Worm (Caenorhabditis elegans): ENCODE results near the gene set-14.
A peak's percentile ranks its signal among the peaks of the same experiment; 100 is the strongest.

The set-14 gene

DNA sequence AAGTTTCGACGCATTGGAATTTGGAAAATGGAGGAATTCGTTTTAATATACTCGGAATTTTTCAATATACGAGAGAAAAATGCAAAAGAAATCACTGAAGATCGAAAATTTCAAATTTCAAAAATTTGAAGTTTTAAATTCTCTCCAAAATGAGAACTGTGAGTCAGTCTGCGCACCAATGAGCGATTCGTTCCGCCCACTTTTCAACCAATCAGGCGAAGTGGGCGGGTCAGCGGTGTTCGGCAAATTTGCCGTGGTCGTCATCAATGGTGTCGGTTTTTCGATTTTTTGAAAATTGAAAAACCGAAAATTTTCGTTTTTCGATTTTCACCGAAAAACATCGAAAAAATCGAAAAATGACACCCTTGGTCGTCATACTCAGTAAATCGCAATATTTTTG, 42.5 kb upstream of the set-14 start:
- TF ChIP-seq nfya-1 (tag; optimal IDR thresholded peaks at IDR 0.05; ENCODE audit: insufficient read depth) (peak; percentile 73), mml-1 (tag; optimal IDR thresholded peaks at IDR 0.05) (no peak), lin-15B (tag; optimal IDR thresholded peaks at IDR 0.05) (no peak), nhr-67 (tag; optimal IDR thresholded peaks at IDR 0.05) (no peak), jun-1 (tag; optimal IDR thresholded peaks at IDR 0.05) (no peak)

DNA sequence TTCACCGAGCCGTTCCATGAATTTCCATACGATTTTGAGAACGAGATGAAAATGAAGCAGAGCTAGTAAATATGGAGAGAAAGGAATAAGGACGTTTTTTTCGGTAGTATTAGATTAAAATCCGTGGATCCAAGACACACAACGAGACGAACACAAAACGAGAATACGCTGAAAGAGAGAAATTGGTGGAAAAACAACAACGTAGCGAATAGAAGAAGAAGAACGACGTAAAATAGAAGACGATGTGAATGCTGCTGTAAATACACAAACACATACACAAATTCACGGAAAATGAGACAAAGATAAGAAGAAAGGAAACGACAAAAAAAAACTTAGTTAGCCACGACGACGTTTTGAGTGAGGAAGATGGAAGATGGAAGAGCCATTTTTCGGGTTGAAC, 38.6 kb upstream of the set-14 start:
- TF ChIP-seq fkh-10 (GFP tag; optimal IDR thresholded peaks at IDR 0.05) (no peak), ztf-4 (tag; optimal IDR thresholded peaks at IDR 0.05) (no peak), ZK546.5 (tag; optimal IDR thresholded peaks at IDR 0.05) (no peak), lsy-12 (tag; optimal IDR thresholded peaks at IDR 0.05) (no peak), fkh-2 (tag; optimal IDR thresholded peaks at IDR 0.05) (no peak), nhr-43 (tag; optimal IDR thresholded peaks at IDR 0.05; ENCODE audit: poor library complexity, severe bottlenecking) (no peak), ceh-16 (tag; optimal IDR thresholded peaks at IDR 0.05) (no peak)

DNA sequence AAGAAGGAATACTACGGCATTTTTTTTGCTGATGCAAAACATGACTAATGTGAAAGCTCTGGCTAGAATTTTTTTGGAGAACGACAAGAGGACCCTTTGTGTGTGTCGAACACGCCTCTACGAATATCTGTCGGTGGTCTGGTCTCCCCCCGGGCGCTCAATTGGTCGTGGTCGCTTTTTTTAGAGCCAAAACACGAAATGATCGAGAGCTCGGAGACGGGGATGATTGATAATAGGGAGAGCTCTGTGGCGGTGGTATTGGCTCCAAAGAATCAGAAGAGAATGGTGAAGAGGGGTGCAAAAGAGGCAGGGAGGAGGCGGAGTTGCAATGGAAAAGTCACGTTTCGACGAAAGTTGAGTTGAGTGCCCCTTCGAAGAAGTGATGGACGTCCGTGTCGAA, 33.5 kb upstream of the set-14 start:
- TF ChIP-seq nfya-1 (tag; optimal IDR thresholded peaks at IDR 0.05; ENCODE audit: insufficient read depth) (peak; percentile 24), lin-39 (tag; optimal IDR thresholded peaks at IDR 0.05) (peak; percentile 84), lin-15B (tag; optimal IDR thresholded peaks at IDR 0.05) (no peak), daf-12 (tag; optimal IDR thresholded peaks at IDR 0.05) (no peak)

DNA sequence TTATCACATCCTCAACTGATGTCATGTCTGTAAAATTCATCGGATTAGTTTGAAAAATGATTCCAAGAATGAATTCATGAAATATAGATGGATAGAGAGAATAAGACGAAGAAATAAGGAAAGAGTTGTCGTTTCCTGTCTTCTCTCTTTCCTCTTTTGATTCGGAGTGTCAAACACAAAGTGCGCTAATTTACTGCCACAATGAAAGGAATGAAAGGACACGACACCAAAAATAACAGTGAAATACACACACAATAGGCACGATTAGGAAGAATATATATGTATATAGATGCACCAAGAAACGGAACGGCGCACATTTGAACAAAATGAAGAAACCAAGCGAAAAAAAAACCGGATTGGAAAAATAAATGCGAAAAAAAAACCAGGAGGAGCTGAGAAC, 33.0 kb upstream of the set-14 start, which contains the start of gene VM106R.1:
Gene VM106R.1 (minus strand): TSS at position 101 of the 400 bp plus-strand sequence.
- no peak for TF ChIP-seq skn-1 (tag; optimal IDR thresholded peaks at IDR 0.05)
- TF ChIP-seq fkh-2 (tag; optimal IDR thresholded peaks at IDR 0.05): no peak
- no peak for TF ChIP-seq ceh-9 (tag; optimal IDR thresholded peaks at IDR 0.05)
- TF ChIP-seq nhr-11 (tag; optimal IDR thresholded peaks at IDR 0.05): no peak
- no peak for TF ChIP-seq pha-4 (tag; optimal IDR thresholded peaks at IDR 0.05)
- no peak for TF ChIP-seq nfya-1 (tag; optimal IDR thresholded peaks at IDR 0.05; ENCODE audit: insufficient read depth)
- TF ChIP-seq lsy-12 (tag; optimal IDR thresholded peaks at IDR 0.05): no peak
- TF ChIP-seq ztf-4 (tag; optimal IDR thresholded peaks at IDR 0.05): no peak
- TF ChIP-seq nhr-23 (tag; optimal IDR thresholded peaks at IDR 0.05): no peak
- no peak for TF ChIP-seq R02D3.7 (tag; optimal IDR thresholded peaks at IDR 0.05)
- TF ChIP-seq ceh-16 (tag; optimal IDR thresholded peaks at IDR 0.05): no peak
- TF ChIP-seq lin-15B (tag; optimal IDR thresholded peaks at IDR 0.05): no peak
- TF ChIP-seq ZK546.5 (tag; optimal IDR thresholded peaks at IDR 0.05): no peak
- TF ChIP-seq zag-1 (tag; optimal IDR thresholded peaks at IDR 0.05): no peak
- TF ChIP-seq nhr-12 (tag; optimal IDR thresholded peaks at IDR 0.05): no peak
- no peak for TF ChIP-seq mml-1 (tag; optimal IDR thresholded peaks at IDR 0.05)
- no peak for TF ChIP-seq ama-1 (optimal IDR thresholded peaks at IDR 0.05)
- TF ChIP-seq aly-2 (tag; optimal IDR thresholded peaks at IDR 0.05): no peak
- TF ChIP-seq fkh-10 (GFP tag; optimal IDR thresholded peaks at IDR 0.05): no peak

DNA sequence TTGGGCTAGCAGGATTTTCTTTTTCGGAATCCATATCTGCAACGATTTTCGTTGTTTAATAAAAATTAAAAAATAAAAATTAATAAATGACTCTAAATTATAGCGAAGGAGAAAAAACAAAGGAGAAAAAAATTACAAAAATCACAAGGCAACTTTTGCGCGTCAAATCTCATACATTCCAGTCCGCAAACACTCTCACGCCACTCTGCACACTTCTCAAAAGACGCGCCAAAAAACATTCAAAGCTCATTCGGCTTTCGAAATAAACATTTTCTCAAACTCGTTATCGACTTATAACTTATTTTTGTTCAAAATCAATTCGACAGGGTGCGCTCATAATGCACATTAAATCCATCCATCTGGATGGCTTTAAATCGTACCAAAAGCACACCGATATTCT, 28.0 kb upstream of the set-14 start, which contains the start of the genes R06F6.12 and mix-1:
Gene R06F6.12 (minus strand): TSS at position 36 of the 400 bp plus-strand sequence.
Gene mix-1 (plus strand): TSS at position 201 of the 400 bp plus-strand sequence.
- TF ChIP-seq nhr-77 (tag; optimal IDR thresholded peaks at IDR 0.05) (no peak), nfya-1 (tag; optimal IDR thresholded peaks at IDR 0.05; ENCODE audit: insufficient read depth) (peak; percentile 75), nhr-43 (tag; optimal IDR thresholded peaks at IDR 0.05; ENCODE audit: poor library complexity, severe bottlenecking) (peak; percentile 62), zag-1 (tag; optimal IDR thresholded peaks at IDR 0.05) (no peak), nhr-11 (tag; optimal IDR thresholded peaks at IDR 0.05) (no peak), fos-1 (tag; optimal IDR thresholded peaks at IDR 0.05) (no peak), R02D3.7 (tag; optimal IDR thresholded peaks at IDR 0.05) (peak; percentile 7), daf-12 (tag; optimal IDR thresholded peaks at IDR 0.05) (no peak), ztf-11 (tag; optimal IDR thresholded peaks at IDR 0.05) (no peak), nhr-237 (tag; optimal IDR thresholded peaks at IDR 0.05) (no peak), pqm-1 (tag; optimal IDR thresholded peaks at IDR 0.05) (no peak), unc-62 (GFP tag; optimal IDR thresholded peaks at IDR 0.05) (no peak), mdl-1 (tag; optimal IDR thresholded peaks at IDR 0.05) (no peak), pha-4 (tag; optimal IDR thresholded peaks at IDR 0.05) (peak; percentile 74), hmg-11 (tag; optimal IDR thresholded peaks at IDR 0.05) (peak; percentile 75), nhr-76 (tag; optimal IDR thresholded peaks at IDR 0.05) (no peak), ztf-4 (tag; optimal IDR thresholded peaks at IDR 0.05) (no peak), egl-5 (tag; optimal IDR thresholded peaks at IDR 0.05) (no peak), lin-15B (tag; optimal IDR thresholded peaks at IDR 0.05) (peak; percentile 58), fkh-10 (GFP tag; optimal IDR thresholded peaks at IDR 0.05) (no peak), nhr-23 (tag; optimal IDR thresholded peaks at IDR 0.05) (peak; percentile 51), mml-1 (tag; optimal IDR thresholded peaks at IDR 0.05) (no peak), egl-27 (tag; optimal IDR thresholded peaks at IDR 0.05) (no peak), snpc-4 (tag; optimal IDR thresholded peaks at IDR 0.05) (no peak), ZK546.5 (tag; optimal IDR thresholded peaks at IDR 0.05) (no peak), nhr-25 (tag; optimal IDR thresholded peaks at IDR 0.05) (no peak), tbx-2 (tag; optimal IDR thresholded peaks at IDR 0.05) (no peak), ceh-28 (tag; optimal IDR thresholded peaks at IDR 0.05) (no peak), sea-2 (GFP tag; optimal IDR thresholded peaks at IDR 0.05) (no peak), elt-2 (tag; optimal IDR thresholded peaks at IDR 0.05) (peak; percentile 8), lin-39 (tag; optimal IDR thresholded peaks at IDR 0.05) (no peak), fkh-2 (tag; optimal IDR thresholded peaks at IDR 0.05) (no peak), lsy-12 (tag; optimal IDR thresholded peaks at IDR 0.05) (no peak), jun-1 (tag; optimal IDR thresholded peaks at IDR 0.05) (no peak), unc-39 (tag; optimal IDR thresholded peaks at IDR 0.05) (no peak), skn-1 (tag; optimal IDR thresholded peaks at IDR 0.05) (no peak)

All from whole organism, L3 larva.